Fruit fly (Drosophila melanogaster) S2 (cell line): ENCODE data around the gene Cp15.

Experiments
- CG8478 ChIP-seq: fragments of >200 bp; optimal IDR thresholded peaks from 2 replicates; lab custom pipeline; 2018
- CTCF ChIP-seq, 2 experiments: fragments of >200 bp; optimal IDR thresholded peaks; 2 replicates each; lab custom pipeline; 2018

dm6 chr3L:8704713-8705412 is 23.4 kb upstream of the Cp15 start:
- TF ChIP-seq CG8478 (lab: Kevin White, UChicago): no peak
- TF ChIP-seq CTCF (optimal IDR thresholded peaks at IDR 0.05; lab: Kevin White, UChicago): no peak
